Worm (Caenorhabditis elegans): ENCODE measurements around the gene cnk-1.
"Not testable (repeated sequence)": the region's sequence is repeated elsewhere in the genome, so short reads cannot be mapped to it uniquely, and the experiment has no call there.

cnk-1 gene

DNA sequence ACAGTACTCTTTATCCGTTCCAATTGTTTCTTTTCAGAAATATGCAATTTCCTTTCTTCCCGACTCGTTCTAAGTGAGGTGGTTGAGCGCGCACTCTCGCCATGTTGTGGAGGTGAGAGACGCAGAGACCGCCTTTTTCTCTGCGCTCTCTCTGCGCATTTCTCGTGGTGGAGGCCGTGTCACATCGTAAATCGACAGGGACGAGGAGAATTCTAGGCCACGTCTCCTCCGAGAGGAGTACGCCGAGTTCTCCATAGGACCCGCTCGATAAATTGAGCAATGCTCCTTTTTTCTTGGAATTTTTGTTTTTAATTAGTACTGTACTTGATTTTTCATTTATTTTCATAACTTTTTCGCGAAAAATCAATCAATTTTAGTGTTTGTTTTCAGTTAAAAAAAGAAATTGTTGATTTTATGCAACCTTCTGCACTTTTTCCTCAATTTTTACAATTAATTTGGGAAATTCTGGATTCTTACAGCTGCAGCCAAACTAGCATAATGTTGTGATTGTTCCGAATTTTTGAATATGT lies at the start of gene cnk-1:
Gene cnk-1 (plus strand): TSS at position 480 of the 530 bp plus-strand sequence.
- TF ChIP-seq ets-7 (tag; optimal IDR thresholded peaks at IDR 0.05) (no peak), tbx-11 (GFP tag; IDR thresholded peaks at IDR 0.05) (0 out of 2 replicates have a peak, but pooled peaks have one; percentile 34), tbx-37 (GFP tag; conservative IDR thresholded peaks at IDR 0.05) (peak; percentile 77), F13C5.2 (tag; optimal IDR thresholded peaks at IDR 0.05) (peak; percentile 49), hmg-4 (GFP tag; optimal IDR thresholded peaks at IDR 0.05) (peak; percentile 3), B0310.2 (tag; optimal IDR thresholded peaks at IDR 0.05) (no peak), tra-4 (tag; optimal IDR thresholded peaks at IDR 0.05) (no peak), sea-1 (GFP tag; conservative IDR thresholded peaks at IDR 0.05) (0 out of 2 replicates have a peak, but pooled peaks have one; percentile 54), pes-1 (GFP tag; IDR thresholded peaks at IDR 0.05) (peak; percentile 82), scrt-1 (GFP tag; IDR thresholded peaks at IDR 0.05) (peak; percentile 63; the same call in 1 of the 2 replicates), flt-1 (GFP tag; IDR thresholded peaks at IDR 0.05) (peak; percentile 55; the same call in 1 of the 2 replicates)

DNA sequence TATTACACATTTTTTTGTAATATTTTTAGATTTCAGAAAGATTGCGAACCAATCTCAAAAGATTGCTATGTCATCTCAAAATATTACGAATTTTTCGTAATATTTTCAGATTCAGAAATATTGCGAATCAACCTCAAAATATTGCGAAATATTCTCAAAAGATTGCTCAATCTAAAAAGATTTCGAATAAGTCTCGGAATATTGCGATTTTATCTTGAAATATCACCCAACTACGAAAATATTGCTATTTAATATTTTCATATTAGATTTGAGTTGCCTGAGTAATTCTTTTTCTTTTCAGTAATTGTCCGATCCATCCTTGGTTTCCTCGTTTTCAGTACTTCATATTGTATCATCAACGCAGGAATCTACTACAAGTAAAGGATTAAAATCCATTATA lies 49.2 kb upstream of the cnk-1 start, which contains the start of gene Y70G10A.4:
Gene Y70G10A.4 (plus strand): TSS at position 301 of the 400 bp plus-strand sequence.
- TF ChIP-seq hnd-1 (tag; optimal IDR thresholded peaks at IDR 0.05); tbx-11 (GFP tag; IDR thresholded peaks at IDR 0.05); pes-1 (GFP tag; IDR thresholded peaks at IDR 0.05): not testable (repeated sequence)

DNA sequence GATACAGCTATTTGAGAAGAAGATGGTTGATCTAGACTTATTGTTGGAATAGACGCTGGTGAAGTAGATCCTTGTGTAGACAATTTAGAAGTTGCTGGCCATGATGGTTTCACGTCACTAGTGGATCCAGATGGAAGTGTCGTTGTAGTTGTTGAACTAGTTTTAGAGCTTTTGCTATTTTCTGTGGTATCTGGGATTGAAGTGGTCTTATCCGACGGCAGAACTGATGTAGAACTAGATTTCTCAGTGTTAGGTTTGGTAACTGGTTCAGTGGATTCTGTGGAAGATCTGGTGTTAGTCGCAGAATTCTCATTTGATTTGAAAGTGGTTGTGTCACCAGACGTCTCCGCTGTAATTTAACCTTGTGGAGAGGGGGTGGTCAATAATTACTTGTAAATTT lies 39.4 kb upstream of the cnk-1 start:
- TF ChIP-seq ama-1 (optimal IDR thresholded peaks at IDR 0.05) (no peak), aly-1 (tag; optimal IDR thresholded peaks at IDR 0.05) (no peak)

ce11 chrIII:10233979-10234378 lies 37.1 kb upstream of the cnk-1 start, which contains the start of gene paml-1:
TSS of gene paml-1 (minus strand) at chrIII:10234079.
- no peak for TF ChIP-seq ceh-13 (GFP tag; optimal IDR thresholded peaks at IDR 0.05)
- no peak for TF ChIP-seq tra-4 (tag; optimal IDR thresholded peaks at IDR 0.05)
- TF ChIP-seq pes-1 (GFP tag; IDR thresholded peaks at IDR 0.05): no peak
- TF ChIP-seq flt-1 (GFP tag; IDR thresholded peaks at IDR 0.05): no peak
- TF ChIP-seq aly-1 (tag; optimal IDR thresholded peaks at IDR 0.05): no peak
- TF ChIP-seq ceh-36 (tag; optimal IDR thresholded peaks at IDR 0.05): no peak
- TF ChIP-seq F13C5.2 (tag; optimal IDR thresholded peaks at IDR 0.05): no peak
- TF ChIP-seq hmg-4 (GFP tag; optimal IDR thresholded peaks at IDR 0.05): no peak

DNA sequence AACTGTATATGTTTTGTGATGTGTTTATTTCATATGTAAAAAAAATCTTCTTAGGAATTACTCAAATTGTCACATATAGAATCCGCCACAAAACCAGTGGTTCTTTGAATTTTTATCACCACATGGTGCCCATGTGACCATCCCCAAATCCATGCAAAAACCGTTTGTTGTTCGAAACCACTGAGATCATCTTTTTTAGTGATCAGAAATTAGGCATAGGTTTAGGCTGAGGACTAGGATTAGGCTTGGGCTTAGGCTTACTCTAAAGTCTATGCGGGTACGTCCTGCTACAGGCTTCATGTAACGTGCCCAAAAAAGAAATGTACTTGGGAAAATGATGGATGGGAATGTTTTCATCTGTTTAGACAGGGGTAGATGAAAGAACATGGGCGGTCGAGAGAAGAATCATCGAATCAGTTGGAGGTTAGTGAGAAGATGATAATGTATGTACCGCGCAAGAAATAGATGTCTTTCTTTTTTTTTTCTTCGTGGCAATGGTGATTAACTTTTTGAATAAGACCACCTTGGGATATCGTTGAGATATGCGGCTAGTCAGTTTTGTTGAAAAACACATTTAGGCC lies 34.7 kb upstream of the cnk-1 start:
- TF ChIP-seq ceh-13 (GFP tag; optimal IDR thresholded peaks at IDR 0.05) (no peak), F13C5.2 (tag; optimal IDR thresholded peaks at IDR 0.05) (no peak), ama-1 (optimal IDR thresholded peaks at IDR 0.05) (no peak), scrt-1 (GFP tag; IDR thresholded peaks at IDR 0.05) (no peak), ceh-36 (tag; optimal IDR thresholded peaks at IDR 0.05) (no peak), ets-7 (tag; optimal IDR thresholded peaks at IDR 0.05) (no peak), hnd-1 (tag; optimal IDR thresholded peaks at IDR 0.05) (no peak), tbx-11 (GFP tag; IDR thresholded peaks at IDR 0.05) (no peak), tbx-37 (GFP tag; conservative IDR thresholded peaks at IDR 0.05) (no peak), flt-1 (GFP tag; IDR thresholded peaks at IDR 0.05) (no peak)

- TF ChIP-seq ceh-13 (GFP tag; optimal IDR thresholded peaks at IDR 0.05) (no peak), hmbx-1 (tag; optimal IDR thresholded peaks at IDR 0.05) (no peak), flt-1 (GFP tag; IDR thresholded peaks at IDR 0.05) (no peak), tbx-37 (GFP tag; conservative IDR thresholded peaks at IDR 0.05) (no peak), hmg-4 (GFP tag; optimal IDR thresholded peaks at IDR 0.05) (no peak), B0310.2 (tag; optimal IDR thresholded peaks at IDR 0.05) (no peak), F13C5.2 (tag; optimal IDR thresholded peaks at IDR 0.05) (no peak), ama-1 (optimal IDR thresholded peaks at IDR 0.05) (no peak), ceh-36 (tag; optimal IDR thresholded peaks at IDR 0.05) (no peak), tra-4 (tag; optimal IDR thresholded peaks at IDR 0.05) (no peak), sea-1 (GFP tag; conservative IDR thresholded peaks at IDR 0.05) (no peak), pes-1 (GFP tag; IDR thresholded peaks at IDR 0.05) (no peak), hnd-1 (tag; optimal IDR thresholded peaks at IDR 0.05) (no peak), aly-1 (tag; optimal IDR thresholded peaks at IDR 0.05) (no peak), scrt-1 (GFP tag; IDR thresholded peaks at IDR 0.05) (no peak), tbx-11 (GFP tag; IDR thresholded peaks at IDR 0.05) (no peak), ets-7 (tag; optimal IDR thresholded peaks at IDR 0.05) (no peak)
These were observed 32.5 kb upstream of the cnk-1 start, which contains the start of gene Y70G10A.3 for ce11 chrIII:10238448-10239154. TSS of gene Y70G10A.3 (plus strand) at chrIII:10239104.

- TF ChIP-seq hnd-1 (tag; optimal IDR thresholded peaks at IDR 0.05): no peak
- no peak for TF ChIP-seq tra-4 (tag; optimal IDR thresholded peaks at IDR 0.05)
- TF ChIP-seq ceh-13 (GFP tag; optimal IDR thresholded peaks at IDR 0.05): no peak
- no peak for TF ChIP-seq pes-1 (GFP tag; IDR thresholded peaks at IDR 0.05)
- TF ChIP-seq B0310.2 (tag; optimal IDR thresholded peaks at IDR 0.05): no peak
- no peak for TF ChIP-seq ama-1 (optimal IDR thresholded peaks at IDR 0.05)
- TF ChIP-seq sea-1 (GFP tag; conservative IDR thresholded peaks at IDR 0.05): no peak
- no peak for TF ChIP-seq aly-1 (tag; optimal IDR thresholded peaks at IDR 0.05)
- TF ChIP-seq hmg-4 (GFP tag; optimal IDR thresholded peaks at IDR 0.05): no peak
- no peak for TF ChIP-seq hmbx-1 (tag; optimal IDR thresholded peaks at IDR 0.05)
- no peak for TF ChIP-seq tbx-11 (GFP tag; IDR thresholded peaks at IDR 0.05)
These were observed 31.0 kb upstream of the cnk-1 start for ce11 chrIII:10240073-10240472.
